Worm (Caenorhabditis elegans) whole organism, L2 larva: ENCODE data around the gene F16G10.6.

ENCODE experiments used
- C34F6.9 ChIP-seq: fragments of 150-350 bp; optimal IDR thresholded peaks from 2 replicates; lab custom pipeline; 2014; ENCODE audit warnings: missing biosample characterization, missing genetic modification characterization
- F13H6.1 ChIP-seq: sonication (generic microtip); optimal IDR thresholded peaks from 2 replicates; lab custom pipeline; 2016; ENCODE audit warnings: missing genetic modification characterization, missing compliant biosample characterization
- R02D3.7 ChIP-seq: fragments of 150-350 bp; optimal IDR thresholded peaks from 2 replicates; lab custom pipeline; 2014; ENCODE audit warnings: missing biosample characterization, missing genetic modification characterization
- alr-1 ChIP-seq: fragments of 150-350 bp; optimal IDR thresholded peaks from 2 replicates; lab custom pipeline; 2014; ENCODE audit warnings: missing biosample characterization, missing genetic modification characterization
- ama-1 ChIP-seq: fragments of 150-350 bp; optimal IDR thresholded peaks from 2 replicates; lab custom pipeline; 2018; ENCODE audit warnings: inconsistent platforms
- crh-2 ChIP-seq: sonication (generic microtip); optimal IDR thresholded peaks from 2 replicates; lab custom pipeline; 2017; ENCODE audit warnings: missing biosample characterization, missing genetic modification characterization
- egl-27 ChIP-seq: sonication (generic microtip); optimal IDR thresholded peaks from 3 replicates; lab custom pipeline; 2017; ENCODE audit warnings: missing biosample characterization, missing genetic modification reagents, missing genetic modification characterization
- elt-1 ChIP-seq: fragments of 150-350 bp; optimal IDR thresholded peaks from 2 replicates; lab custom pipeline; 2014; ENCODE audit warnings: missing biosample characterization, missing genetic modification characterization
- elt-3 ChIP-seq: sonication (generic microtip); optimal IDR thresholded peaks from 2 replicates; lab custom pipeline; 2017; ENCODE audit warnings: missing biosample characterization, missing genetic modification characterization
- fos-1 ChIP-seq: fragments of 150-350 bp; optimal IDR thresholded peaks from 2 replicates; lab custom pipeline; 2014; ENCODE audit warnings: missing biosample characterization, missing genetic modification characterization
- gmeb-1 ChIP-seq: fragments of 150-350 bp; optimal IDR thresholded peaks from 2 replicates; lab custom pipeline; 2014; ENCODE audit warnings: missing biosample characterization, missing genetic modification characterization
- lin-11 ChIP-seq: fragments of 150-350 bp; sonication (generic microtip); optimal IDR thresholded peaks from 2 replicates; lab custom pipeline; 2014; ENCODE audit warnings: missing biosample characterization, missing genetic modification characterization, inconsistent platforms, mixed read lengths
- lin-13 ChIP-seq: fragments of 150-350 bp; optimal IDR thresholded peaks from 2 replicates; lab custom pipeline; 2014; ENCODE audit warnings: missing biosample characterization, missing genetic modification reagents, missing genetic modification characterization
- lsy-2 ChIP-seq, 2 experiments: fragments of 150-350 bp in 1 of 2; sonication (generic microtip) in 1 of 2; optimal IDR thresholded peaks; 2 replicates each; lab custom pipeline; 2014 to 2017; ENCODE audit warnings: missing biosample characterization in 2 of 2, missing genetic modification characterization in 2 of 2
- mab-5 ChIP-seq: fragments of 150-350 bp; optimal IDR thresholded peaks from 2 replicates; lab custom pipeline; 2014; ENCODE audit warnings: missing biosample characterization, missing genetic modification characterization
- mbf-1 ChIP-seq: sonication (generic microtip); optimal IDR thresholded peaks from 2 replicates; lab custom pipeline; 2017; ENCODE audit warnings: missing biosample characterization, missing genetic modification characterization
- mdl-1 ChIP-seq, 2 experiments: fragments of 150-350 bp in 1 of 2; sonication (generic microtip) in 1 of 2; optimal IDR thresholded peaks; 2 replicates each; lab custom pipeline; 2017; ENCODE audit warnings: missing biosample characterization in 2 of 2, missing genetic modification characterization in 2 of 2
- nhr-10 ChIP-seq: sonication (generic microtip); optimal IDR thresholded peaks from 2 replicates; lab custom pipeline; 2017; ENCODE audit warnings: missing biosample characterization, missing genetic modification characterization
- nhr-11 ChIP-seq: fragments of 150-350 bp; optimal IDR thresholded peaks from 2 replicates; lab custom pipeline; 2014; ENCODE audit warnings: missing biosample characterization, missing genetic modification characterization
- nhr-129 ChIP-seq: fragments of 150-350 bp; optimal IDR thresholded peaks from 2 replicates; lab custom pipeline; 2014; ENCODE audit warnings: missing biosample characterization, missing genetic modification characterization
- nhr-23 ChIP-seq: fragments of 150-350 bp; optimal IDR thresholded peaks from 2 replicates; lab custom pipeline; 2014; ENCODE audit warnings: missing biosample characterization, missing genetic modification reagents, missing genetic modification characterization
- nhr-25 ChIP-seq: fragments of 150-350 bp; sonication (generic microtip); optimal IDR thresholded peaks from 3 replicates; lab custom pipeline; 2014; ENCODE audit warnings: missing biosample characterization, missing genetic modification characterization
- peb-1 ChIP-seq: fragments of 150-350 bp; optimal IDR thresholded peaks from 2 replicates; lab custom pipeline; 2014; ENCODE audit warnings: missing biosample characterization, missing genetic modification characterization
- sem-4 ChIP-seq: fragments of 150-350 bp; optimal IDR thresholded peaks from 2 replicates; lab custom pipeline; 2014; ENCODE audit warnings: missing biosample characterization, missing genetic modification reagents, missing genetic modification characterization
- sma-3 ChIP-seq: sonication (generic microtip); optimal IDR thresholded peaks from 2 replicates; lab custom pipeline; 2016; ENCODE audit warnings: missing genetic modification reagents, missing genetic modification characterization, missing compliant biosample characterization
- sma-9 ChIP-seq, 2 experiments: fragments of 150-350 bp in 1 of 2; sonication (generic microtip) in 1 of 2; optimal IDR thresholded peaks; 2 replicates each; lab custom pipeline; 2014 to 2016; ENCODE audit warnings: missing genetic modification characterization in 2 of 2, mild to moderate bottlenecking in 1 of 2, missing biosample characterization in 1 of 2, missing compliant biosample characterization in 1 of 2, missing genetic modification reagents in 1 of 2, moderate library complexity in 1 of 2
- snpc-4 ChIP-seq: fragments of 150-350 bp; optimal IDR thresholded peaks from 2 replicates; lab custom pipeline; 2014; ENCODE audit warnings: missing biosample characterization, missing genetic modification characterization
- unc-39 ChIP-seq: fragments of 150-350 bp; optimal IDR thresholded peaks from 2 replicates; lab custom pipeline; 2014; ENCODE audit warnings: missing biosample characterization, missing genetic modification characterization
- unc-55 ChIP-seq: fragments of 150-350 bp; sonication (generic microtip); optimal IDR thresholded peaks from 3 replicates; lab custom pipeline; 2014; ENCODE audit warnings: missing biosample characterization, missing genetic modification reagents, missing genetic modification characterization
- unc-62 ChIP-seq: fragments of 150-350 bp; optimal IDR thresholded peaks from 2 replicates; lab custom pipeline; 2014; ENCODE audit warnings: missing biosample characterization, missing genetic modification reagents, missing genetic modification characterization
- zag-1 ChIP-seq: fragments of 150-350 bp; optimal IDR thresholded peaks from 2 replicates; lab custom pipeline; 2014; ENCODE audit warnings: missing biosample characterization, missing genetic modification characterization
- ztf-11 ChIP-seq: sonication (generic microtip); optimal IDR thresholded peaks from 2 replicates; lab custom pipeline; 2017; ENCODE audit warnings: missing biosample characterization, missing genetic modification characterization
- ztf-4 ChIP-seq: fragments of 150-350 bp; optimal IDR thresholded peaks from 2 replicates; lab custom pipeline; 2014; ENCODE audit warnings: missing biosample characterization, missing genetic modification characterization

F16G10.6 gene

DNA sequence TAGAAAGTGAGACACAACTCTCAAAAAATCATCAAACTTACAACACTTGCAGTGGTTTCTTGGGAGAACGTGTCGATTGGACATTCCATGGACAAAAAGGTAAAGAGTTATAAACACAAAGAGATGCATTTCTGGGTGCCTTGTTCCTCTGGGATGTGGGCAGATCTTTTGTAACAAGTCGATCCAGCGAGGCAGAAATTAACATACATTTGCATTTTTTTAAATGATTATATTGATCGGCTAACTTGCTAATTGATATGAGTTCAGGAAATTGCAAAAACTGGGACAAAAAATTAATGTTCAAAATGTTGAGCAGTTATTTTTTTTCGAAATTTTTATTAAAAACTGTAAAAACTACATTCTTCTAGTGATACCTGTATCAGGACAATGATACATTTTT is at the start of gene F16G10.6:
Gene F16G10.6 (minus strand): TSS at position 101 of the 400 bp plus-strand sequence.
- TF ChIP-seq nhr-11 (tag; lab: Kevin White, UChicago) (no peak), egl-27 (tag; lab: Kevin White, UChicago) (no peak), lsy-2 (tag; optimal IDR thresholded peaks at IDR 0.05; lab: Kevin White, UChicago) (no peak), sem-4 (tag; lab: Kevin White, UChicago) (no peak), lin-11 (tag; lab: Kevin White, UChicago) (no peak), crh-2 (tag; lab: Kevin White, UChicago) (no peak), R02D3.7 (tag; lab: Kevin White, UChicago) (no peak), mab-5 (no peak), nhr-25 (tag; lab: Kevin White, UChicago) (no peak), gmeb-1 (tag; lab: Kevin White, UChicago) (no peak), zag-1 (tag; lab: Kevin White, UChicago) (no peak), ama-1 (lab: Kevin White, UChicago) (no peak), nhr-23 (tag; lab: Kevin White, UChicago) (no peak)

- TF ChIP-seq sem-4 (tag; lab: Kevin White, UChicago) (no peak), lsy-2 (tag; optimal IDR thresholded peaks at IDR 0.05; lab: Kevin White, UChicago) (no peak), unc-62 (GFP tag; lab: Kevin White, UChicago) (no peak), nhr-11 (tag; lab: Kevin White, UChicago) (no peak), peb-1 (tag; lab: Kevin White, UChicago) (no peak), ztf-11 (tag; lab: Kevin White, UChicago) (no peak), F13H6.1 (tag; lab: Kevin White, UChicago) (no peak), elt-1 (tag; lab: Kevin White, UChicago) (no peak), gmeb-1 (tag; lab: Kevin White, UChicago) (no peak), ztf-4 (tag; lab: Kevin White, UChicago) (no peak), elt-3 (tag; lab: Kevin White, UChicago) (no peak), unc-39 (tag; lab: Kevin White, UChicago) (no peak), mab-5 (no peak), C34F6.9 (tag; lab: Kevin White, UChicago) (no peak), mbf-1 (no peak), sma-9 (GFP tag; optimal IDR thresholded peaks at IDR 0.05; lab: Kevin White, UChicago) (no peak), sma-9 (tag; optimal IDR thresholded peaks at IDR 0.05; lab: Kevin White, UChicago) (no peak), ama-1 (lab: Kevin White, UChicago) (no peak), nhr-10 (no peak), alr-1 (tag; lab: Kevin White, UChicago) (no peak)
Observed at ce11 chrII:2422427-2422826, 44.8 kb upstream of the F16G10.6 start.

DNA sequence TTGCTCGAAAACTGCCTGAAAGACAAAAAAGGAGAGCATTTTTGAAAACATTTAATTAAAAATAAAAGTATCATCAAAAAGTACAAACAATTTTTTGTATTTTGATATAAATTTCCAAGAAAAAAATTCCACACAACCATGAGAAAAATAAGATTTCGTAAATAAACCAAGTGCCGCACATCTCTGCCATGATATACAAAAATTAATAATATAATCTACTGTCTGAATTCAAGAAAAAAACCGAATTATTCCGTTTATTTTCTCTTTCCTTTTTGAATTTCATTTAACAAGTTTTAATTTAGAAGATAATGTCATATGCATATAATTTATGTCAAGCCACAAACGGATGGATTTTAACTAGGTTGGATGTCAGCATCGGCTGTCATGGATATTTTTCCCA is 44.3 kb upstream of the F16G10.6 start, which contains the start of gene F42G2.2:
Gene F42G2.2 (plus strand): TSS at position 301 of the 400 bp plus-strand sequence.
- TF ChIP-seq mbf-1: no peak

ce11 chrII:2421185-2421584 is 43.5 kb upstream of the F16G10.6 start:
- TF ChIP-seq sma-3 (GFP tag; lab: Kevin White, UChicago) (no peak), snpc-4 (tag; lab: Kevin White, UChicago) (no peak), mdl-1 (tag; optimal IDR thresholded peaks at IDR 0.05; lab: Kevin White, UChicago) (no peak), nhr-129 (tag; lab: Kevin White, UChicago) (no peak), elt-3 (tag; lab: Kevin White, UChicago) (no peak), nhr-23 (tag; lab: Kevin White, UChicago) (no peak), F13H6.1 (tag; lab: Kevin White, UChicago) (no peak), lsy-2 (tag; optimal IDR thresholded peaks at IDR 0.05; lab: Kevin White, UChicago) (no peak), unc-55 (GFP tag; lab: Kevin White, UChicago) (no peak), unc-39 (tag; lab: Kevin White, UChicago) (no peak), ztf-11 (tag; lab: Kevin White, UChicago) (no peak), zag-1 (tag; lab: Kevin White, UChicago) (no peak)

DNA sequence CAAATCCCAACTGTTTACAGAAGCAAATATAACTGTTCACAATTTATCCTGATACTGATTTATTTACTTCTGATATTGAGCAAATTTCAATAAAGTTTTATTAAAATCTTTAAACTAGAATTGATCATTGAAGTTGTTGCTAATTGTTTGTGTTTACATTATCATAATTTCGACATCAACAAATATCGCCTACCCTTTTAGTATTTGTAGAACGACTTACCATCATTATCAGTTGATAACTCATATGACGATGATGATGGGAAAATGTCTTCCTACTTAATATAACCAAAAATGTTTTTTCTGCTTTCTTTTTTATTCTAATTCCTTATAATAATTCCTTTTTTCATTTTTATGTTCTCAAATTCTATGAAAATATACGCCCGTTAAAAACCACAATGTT is 43.0 kb upstream of the F16G10.6 start:
- peak; percentile 76 for TF ChIP-seq nhr-129 (tag; lab: Kevin White, UChicago)
- TF ChIP-seq nhr-11 (tag; lab: Kevin White, UChicago): no peak
- peak; percentile 2 for TF ChIP-seq crh-2 (tag; lab: Kevin White, UChicago)
- no peak for TF ChIP-seq mbf-1
- TF ChIP-seq fos-1 (tag; lab: Kevin White, UChicago): peak; percentile 38
- TF ChIP-seq lin-13: no peak
- peak; percentile 1 for TF ChIP-seq gmeb-1 (tag; lab: Kevin White, UChicago)
